Fruit fly (Drosophila melanogaster) whole organism, embryonic: Measurements from ENCODE around the gene CG45072.

Experiments used
- Atf6 ChIP-seq: fragments of 200-800 bp; sonication (Bioruptor generic); IDR thresholded peaks from 2 replicates; pipeline ENCODE4 v1.3.6; 2022; ENCODE audit warnings: missing biosample characterization, missing genetic modification characterization
- CG10147 ChIP-seq: fragments of 200-800 bp; sonication (Bioruptor generic); optimal IDR thresholded peaks from 2 replicates; lab custom pipeline; 2019; ENCODE audit warnings: missing biosample characterization, mild to moderate bottlenecking, missing genetic modification characterization, moderate library complexity
- CG10543 ChIP-seq: fragments of 200-800 bp; sonication (Bioruptor generic); optimal IDR thresholded peaks from 3 replicates; lab custom pipeline; 2017; ENCODE audit warnings: missing biosample characterization, mild to moderate bottlenecking, missing genetic modification characterization, moderate library complexity
- CG12769 ChIP-seq: fragments of 200-800 bp; sonication (Bioruptor generic); optimal IDR thresholded peaks from 2 replicates; lab custom pipeline; 2019; ENCODE audit warnings: missing biosample characterization, mild to moderate bottlenecking, missing genetic modification characterization, moderate library complexity
- CG13894 ChIP-seq: fragments of 200-800 bp; sonication (Bioruptor generic); optimal IDR thresholded peaks from 3 replicates; lab custom pipeline; 2018; ENCODE audit warnings: missing biosample characterization, mild to moderate bottlenecking, missing genetic modification characterization, moderate library complexity
- CG15269 ChIP-seq: fragments of 200-800 bp; sonication (Bioruptor generic); optimal IDR thresholded peaks from 2 replicates; lab custom pipeline; 2018; ENCODE audit warnings: missing biosample characterization, mild to moderate bottlenecking, missing genetic modification characterization, moderate library complexity
- CG1602 ChIP-seq: fragments of 200-800 bp; sonication (Bioruptor generic); optimal IDR thresholded peaks from 3 replicates; lab custom pipeline; 2016; ENCODE audit warnings: missing biosample characterization, missing genetic modification characterization
- CG17385 ChIP-seq: fragments of 200-800 bp; sonication (Bioruptor generic); optimal IDR thresholded peaks from 3 replicates; lab custom pipeline; 2018; ENCODE audit warnings: missing biosample characterization, mild to moderate bottlenecking, missing genetic modification characterization
- CG18011 ChIP-seq: fragments of 200-800 bp; sonication (Bioruptor generic); optimal IDR thresholded peaks from 2 replicates; lab custom pipeline; 2017; ENCODE audit warnings: missing biosample characterization, missing genetic modification characterization, mild to moderate bottlenecking, moderate library complexity, missing genotype
- CG18262 ChIP-seq: fragments of 200-800 bp; optimal IDR thresholded peaks from 3 replicates; lab custom pipeline; 2019; ENCODE audit warnings: missing biosample characterization, mild to moderate bottlenecking, missing genetic modification characterization, moderate library complexity
- CG1832 ChIP-seq: fragments of 200-800 bp; sonication (Bioruptor generic); optimal IDR thresholded peaks from 2 replicates; lab custom pipeline; 2017; ENCODE audit warnings: missing biosample characterization, mild to moderate bottlenecking, missing genetic modification characterization, inconsistent platforms
- CG2875 ChIP-seq: fragments of 200-800 bp; sonication (Bioruptor generic); optimal IDR thresholded peaks from 2 replicates; lab custom pipeline; 2017; ENCODE audit warnings: missing biosample characterization, mild to moderate bottlenecking, missing genetic modification characterization, missing genetic modification reagents
- CG4707 ChIP-seq: fragments of 200-800 bp; sonication (Bioruptor generic); optimal IDR thresholded peaks from 2 replicates; lab custom pipeline; 2018; ENCODE audit warnings: missing biosample characterization, mild to moderate bottlenecking, missing genetic modification characterization, moderate library complexity
- CG7786 ChIP-seq: fragments of 200-800 bp; sonication (Bioruptor generic); optimal IDR thresholded peaks from 2 replicates; lab custom pipeline; 2016; ENCODE audit warnings: missing biosample characterization, missing genetic modification characterization
- CG9876 ChIP-seq: fragments of 200-800 bp; sonication (Bioruptor generic); optimal IDR thresholded peaks from 2 replicates; lab custom pipeline; 2016; ENCODE audit warnings: missing biosample characterization, missing genetic modification characterization
- CHES-1-like ChIP-seq: fragments of 200-800 bp; sonication (Bioruptor generic); optimal IDR thresholded peaks from 2 replicates; lab custom pipeline; 2016; ENCODE audit warnings: missing biosample characterization, missing genetic modification characterization
- Deaf1 ChIP-seq: fragments of 200-800 bp; optimal IDR thresholded peaks from 3 replicates; lab custom pipeline; 2019; ENCODE audit warnings: missing biosample characterization, mild to moderate bottlenecking, missing genetic modification characterization, moderate library complexity
- ERR ChIP-seq: fragments of 200-800 bp; sonication (Bioruptor generic); optimal IDR thresholded peaks from 2 replicates; lab custom pipeline; 2016; ENCODE audit warnings: missing biosample characterization, missing genetic modification characterization
- Fer3 ChIP-seq: fragments of 200-800 bp; sonication (Bioruptor generic); optimal IDR thresholded peaks from 2 replicates; lab custom pipeline; 2018; ENCODE audit warnings: missing biosample characterization, mild to moderate bottlenecking, missing genetic modification characterization, moderate library complexity
- HLH54F ChIP-seq: fragments of 200-800 bp; sonication (Bioruptor generic); optimal IDR thresholded peaks from 3 replicates; lab custom pipeline; 2016; ENCODE audit warnings: missing biosample characterization, missing genetic modification characterization
- Hand ChIP-seq: fragments of 200-800 bp; sonication (Bioruptor generic); optimal IDR thresholded peaks from 2 replicates; lab custom pipeline; 2017; ENCODE audit warnings: mild to moderate bottlenecking, missing biosample characterization, missing genetic modification reagents, missing genetic modification characterization
- Hmr ChIP-seq: fragments of 200-800 bp; sonication (Bioruptor generic); optimal IDR thresholded peaks from 3 replicates; lab custom pipeline; 2017; ENCODE audit warnings: mild to moderate bottlenecking, missing biosample characterization, missing genetic modification reagents, missing genetic modification characterization
- Hsf ChIP-seq: fragments of 200-800 bp; sonication (Bioruptor generic); optimal IDR thresholded peaks from 3 replicates; lab custom pipeline; 2016; ENCODE audit warnings: missing biosample characterization, missing genetic modification characterization
- Lhr ChIP-seq: fragments of 200-800 bp; sonication (Bioruptor generic); optimal IDR thresholded peaks from 3 replicates; lab custom pipeline; 2017; ENCODE audit warnings: mild to moderate bottlenecking, missing biosample characterization, missing genetic modification reagents, missing genetic modification characterization
- Med ChIP-seq: fragments of 200-800 bp; sonication (Bioruptor generic); peaks from one replicate; lab custom pipeline; 2016; ENCODE audit warnings: missing biosample characterization, missing genetic modification characterization, mild to moderate bottlenecking, inconsistent platforms, moderate library complexity
- Pdp1 ChIP-seq, 2 experiments: fragments of 200-800 bp; sonication (Bioruptor generic); optimal IDR thresholded peaks; 3 replicates each; lab custom pipeline; 2016; ENCODE audit warnings: missing biosample characterization in 2 of 2, missing genetic modification characterization in 2 of 2, mild to moderate bottlenecking in 1 of 2, moderate library complexity in 1 of 2
- Sox102F ChIP-seq: fragments of 200-800 bp; sonication (Bioruptor generic); optimal IDR thresholded peaks from 2 replicates; lab custom pipeline; 2018; ENCODE audit warnings: missing biosample characterization, mild to moderate bottlenecking, missing genetic modification characterization, moderate library complexity
- az2 ChIP-seq: fragments of 200-800 bp; sonication (Bioruptor generic); optimal IDR thresholded peaks from 3 replicates; lab custom pipeline; 2016; ENCODE audit warnings: missing biosample characterization, missing genetic modification characterization
- bigmax ChIP-seq: fragments of 200-800 bp; sonication (Bioruptor generic); optimal IDR thresholded peaks from 2 replicates; lab custom pipeline; 2018; ENCODE audit warnings: missing biosample characterization, mild to moderate bottlenecking, missing genetic modification characterization
- cg ChIP-seq: fragments of 200-800 bp; sonication (Bioruptor generic); optimal IDR thresholded peaks from 3 replicates; lab custom pipeline; 2019; ENCODE audit warnings: missing biosample characterization, mild to moderate bottlenecking, missing genetic modification characterization, moderate library complexity
- dpn ChIP-seq, 2 experiments: fragments of 200-800 bp; sonication (Bioruptor generic); optimal IDR thresholded peaks; 3 replicates each; lab custom pipeline; 2016; ENCODE audit warnings: missing biosample characterization in 2 of 2, missing genetic modification characterization in 2 of 2
- eyg ChIP-seq: fragments of 200-800 bp; sonication (Bioruptor generic); optimal IDR thresholded peaks from 3 replicates; lab custom pipeline; 2016; ENCODE audit warnings: missing biosample characterization, missing genetic modification characterization
- klu ChIP-seq: fragments of 200-800 bp; sonication (Bioruptor generic); IDR thresholded peaks from 2 replicates; pipeline ENCODE4 v1.3.6; 2022; ENCODE audit warnings: missing biosample characterization, missing genetic modification characterization
- kni ChIP-seq: fragments of 200-800 bp; sonication (Bioruptor generic); optimal IDR thresholded peaks from 3 replicates; lab custom pipeline; 2017; ENCODE audit warnings: mild to moderate bottlenecking, missing biosample characterization, missing genetic modification reagents, missing genetic modification characterization
- lilli ChIP-seq: fragments of 200-800 bp; sonication (Bioruptor generic); optimal IDR thresholded peaks from 3 replicates; lab custom pipeline; 2016; ENCODE audit warnings: missing biosample characterization, missing genetic modification characterization
- mld ChIP-seq: fragments of 200-800 bp; sonication (Bioruptor generic); IDR thresholded peaks from 3 replicates; pipeline ENCODE4 v1.3.6; 2022; ENCODE audit warnings: missing biosample characterization, missing genetic modification characterization; ENCODE audit not compliant: partially characterized antibody
- nerfin-2 ChIP-seq: fragments of 200-800 bp; sonication (Bioruptor generic); IDR thresholded peaks from 2 replicates; pipeline ENCODE4 v1.3.6; 2022; ENCODE audit warnings: missing biosample characterization, missing genetic modification characterization; ENCODE audit not compliant: partially characterized antibody
- org-1 ChIP-seq: fragments of 200-800 bp; sonication (Bioruptor generic); optimal IDR thresholded peaks from 2 replicates; lab custom pipeline; 2017; ENCODE audit warnings: missing biosample characterization, missing genetic modification characterization
- pho ChIP-seq: fragments of 200-800 bp; sonication (Bioruptor generic); optimal IDR thresholded peaks from 2 replicates; lab custom pipeline; 2016; ENCODE audit warnings: missing biosample characterization, missing genetic modification characterization
- sens ChIP-seq: fragments of 200-800 bp; sonication (Bioruptor generic); peaks from one replicate; lab custom pipeline; 2016; ENCODE audit warnings: missing biosample characterization, missing genetic modification characterization
- seq ChIP-seq: fragments of 200-800 bp; sonication (Bioruptor generic); IDR thresholded peaks from 2 replicates; pipeline ENCODE4 v1.3.6; 2022; ENCODE audit warnings: missing biosample characterization, missing genetic modification characterization
- sima ChIP-seq: fragments of 200-800 bp; sonication (Bioruptor generic); optimal IDR thresholded peaks from 2 replicates; lab custom pipeline; 2016; ENCODE audit warnings: missing biosample characterization, missing genetic modification characterization
- twi ChIP-seq: fragments of 200-800 bp; optimal IDR thresholded peaks from 2 replicates; lab custom pipeline; 2019; ENCODE audit warnings: missing biosample characterization, mild to moderate bottlenecking, missing genetic modification characterization, moderate library complexity
- zfh2 ChIP-seq: fragments of 200-800 bp; sonication (Bioruptor generic); optimal IDR thresholded peaks from 2 replicates; lab custom pipeline; 2016; ENCODE audit warnings: missing biosample characterization, missing genetic modification characterization

The CG45072 gene

dm6 chr3R:30150602-30151001, 27.5 kb upstream of the CG45072 start (continued):
- TF ChIP-seq CG10543 (GFP tag; lab: Kevin White, UChicago): no peak

DNA sequence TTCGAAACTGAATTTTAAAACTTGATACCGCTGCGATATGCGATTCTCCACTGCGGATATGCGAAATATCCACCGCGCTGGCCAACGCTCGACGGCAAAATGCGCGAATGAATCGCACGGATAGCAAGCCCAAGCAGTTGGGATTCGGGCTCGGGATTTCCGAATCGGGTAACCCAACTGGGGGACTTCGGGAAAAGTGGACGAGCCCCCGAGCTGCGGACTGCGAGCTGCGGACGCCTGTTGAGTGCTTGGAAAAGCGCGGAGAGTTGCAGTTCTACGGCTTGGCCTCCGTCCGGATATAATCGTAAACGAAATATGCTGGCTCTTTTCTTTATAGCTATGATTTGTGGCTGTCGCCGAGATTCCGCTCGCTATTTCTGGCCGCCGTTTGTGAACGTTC, 26.4 kb upstream of the CG45072 start, which contains the start of gene AdoR:
TSS of gene AdoR (minus strand) at position 101 of the 400 bp plus-strand sequence.
- TF ChIP-seq sens (GFP tag; lab: Kevin White, UChicago) (no peak), CG12769 (peak; percentile 7), CG9876 (GFP tag; lab: Kevin White, UChicago) (no peak), cg (GFP tag; lab: Kevin White, UChicago) (no peak), seq (GFP tag; lab: Robert Waterston, UW) (no peak), CG1602 (no peak), CG10147 (no peak), CG13894 (tag; lab: Kevin White, UChicago) (peak; percentile 49), Deaf1 (tag; lab: Kevin White, UChicago) (peak; percentile 83), CG4707 (GFP tag; lab: Kevin White, UChicago) (no peak)

dm6 chr3R:30134063-30135047, 11.3 kb upstream of the CG45072 start, which contains the start of gene Tpi:
TSS of gene Tpi (minus strand) at chr3R:30134599.
- TF ChIP-seq bigmax (GFP tag; lab: Kevin White, UChicago) (no peak), ERR (GFP tag; lab: Kevin White, UChicago) (peak; percentile 100), CG1832 (GFP tag; lab: Kevin White, UChicago) (no peak), CHES-1-like (GFP tag; lab: Kevin White, UChicago) (peak; percentile 17), Hmr (GFP tag; lab: Kevin White, UChicago) (peak; percentile 27), Lhr (GFP tag; lab: Kevin White, UChicago) (peak; percentile 48), klu (GFP tag; lab: Robert Waterston, UW) (no peak), Pdp1 (GFP tag; optimal IDR thresholded peaks at IDR 0.05; lab: Kevin White, UChicago) (peak; percentile 22 to 93), lilli (GFP tag; lab: Kevin White, UChicago) (peak; percentile 66), eyg (GFP tag; lab: Kevin White, UChicago) (peak; percentile 22), CG17385 (GFP tag; lab: Kevin White, UChicago) (peak; percentile 23), Sox102F (peak; percentile 50), Hand (GFP tag; lab: Kevin White, UChicago) (peak; percentile 18), az2 (GFP tag; lab: Kevin White, UChicago) (peak; percentile 41), CG2875 (GFP tag; lab: Kevin White, UChicago) (no peak), pho (GFP tag; lab: Kevin White, UChicago) (peak; percentile 28), org-1 (GFP tag; lab: Kevin White, UChicago) (peak; percentile 2), dpn (GFP tag; optimal IDR thresholded peaks at IDR 0.05; lab: Kevin White, UChicago) (peak in 1 of 2 experiments; percentile 9), nerfin-2 (GFP tag; lab: Robert Waterston, UW) (no peak), Hsf (GFP tag; lab: Kevin White, UChicago) (peak; percentile 41), kni (GFP tag; lab: Kevin White, UChicago) (no peak), Fer3 (tag; lab: Kevin White, UChicago) (peak; percentile 29), Med (GFP tag; lab: Kevin White, UChicago) (peak; percentile 83), sima (GFP tag; lab: Kevin White, UChicago) (no peak), sens (GFP tag; lab: Kevin White, UChicago) (peak; percentile 52), CG7786 (GFP tag; lab: Kevin White, UChicago) (peak; percentile 32), mld (no peak), CG15269 (tag; lab: Kevin White, UChicago) (peak; percentile 68), twi (tag; lab: Kevin White, UChicago) (no peak), HLH54F (GFP tag; lab: Kevin White, UChicago) (peak; percentile 26), Atf6 (GFP tag; lab: Robert Waterston, UW) (peak; percentile 57), zfh2 (GFP tag; lab: Kevin White, UChicago) (peak; percentile 62), CG18262 (tag; lab: Kevin White, UChicago) (no peak), CG18011 (GFP tag; lab: Kevin White, UChicago) (peak; percentile 19)
